Worm (Caenorhabditis elegans): Measurements from ENCODE around the gene oac-59.
"Not testable (repeated sequence)": the region's sequence is repeated elsewhere in the genome, so short reads cannot be mapped to it uniquely, and the experiment has no call there.

oac-59 gene

DNA sequence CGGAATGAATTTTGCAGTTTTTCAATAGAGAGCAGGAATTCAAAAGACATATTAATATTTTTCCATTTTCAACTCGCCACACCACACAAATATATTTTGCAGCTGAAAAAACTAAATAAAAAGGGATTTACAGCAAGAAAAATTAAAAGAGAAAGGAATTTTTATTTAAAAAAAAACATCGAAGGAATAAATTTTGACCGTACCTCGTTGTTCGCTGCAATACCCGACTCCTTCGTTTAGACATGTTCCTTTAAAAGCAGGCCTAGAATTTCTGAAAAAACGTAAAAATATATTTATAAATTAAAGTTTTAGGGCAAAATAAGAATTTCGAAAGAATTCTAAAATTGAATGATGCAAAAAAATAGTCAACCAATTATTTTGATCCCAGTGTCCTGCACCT, 34.7 kb upstream of the oac-59 start, which contains the start of gene F19B6.1:
TSS of gene F19B6.1 (minus strand) at position 278 of the 400 bp plus-strand sequence.
- no peak for TF ChIP-seq nhr-12 (tag; optimal IDR thresholded peaks at IDR 0.05)
- TF ChIP-seq unc-120 (tag; optimal IDR thresholded peaks at IDR 0.05; ENCODE audit: poor library complexity, severe bottlenecking): no peak
- TF ChIP-seq ham-2 (GFP tag; optimal IDR thresholded peaks at IDR 0.05): no peak
- TF ChIP-seq unc-39 (tag; optimal IDR thresholded peaks at IDR 0.05): no peak
- TF ChIP-seq drap-1 (GFP tag; optimal IDR thresholded peaks at IDR 0.05): no peak
- no peak for TF ChIP-seq ceh-39 (tag; optimal IDR thresholded peaks at IDR 0.05)
- no peak for TF ChIP-seq nhr-28 (tag; optimal IDR thresholded peaks at IDR 0.05)

DNA sequence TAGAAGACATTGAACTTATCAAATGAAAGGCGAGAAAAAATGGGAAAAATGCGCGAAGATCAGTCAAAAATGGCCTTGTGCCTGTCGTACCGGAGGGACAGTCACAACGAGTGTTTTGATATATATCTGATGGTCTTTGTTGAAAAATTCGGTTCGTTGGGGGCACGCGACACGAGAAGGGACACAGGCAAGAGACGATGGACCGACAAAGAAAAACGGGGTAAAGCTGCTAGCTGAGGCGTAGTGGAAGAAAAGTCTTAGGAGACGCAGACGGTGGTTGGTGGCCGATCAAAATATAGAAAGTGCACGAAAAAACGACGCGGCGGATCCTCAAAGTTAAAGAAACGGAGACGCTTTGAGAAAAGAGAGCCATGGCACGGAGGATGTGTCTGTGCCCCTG, 34.2 kb upstream of the oac-59 start:
- no peak for TF ChIP-seq mab-5 (tag; optimal IDR thresholded peaks at IDR 0.05)
- TF ChIP-seq nhr-12 (tag; optimal IDR thresholded peaks at IDR 0.05): no peak
- TF ChIP-seq elt-1 (tag; optimal IDR thresholded peaks at IDR 0.05; ENCODE audit: borderline replicate concordance, insufficient read depth): no peak
- no peak for TF ChIP-seq pha-4 (tag; optimal IDR thresholded peaks at IDR 0.05)
- no peak for TF ChIP-seq mep-1 (tag; optimal IDR thresholded peaks at IDR 0.05)
- no peak for TF ChIP-seq blmp-1 (tag; optimal IDR thresholded peaks at IDR 0.05)
- TF ChIP-seq nhr-28 (tag; optimal IDR thresholded peaks at IDR 0.05): no peak
- TF ChIP-seq ztf-11 (tag; optimal IDR thresholded peaks at IDR 0.05): no peak
- no peak for TF ChIP-seq ham-2 (GFP tag; optimal IDR thresholded peaks at IDR 0.05)
- no peak for TF ChIP-seq cnd-1 (tag; optimal IDR thresholded peaks at IDR 0.05)
- TF ChIP-seq ces-1 (GFP tag; optimal IDR thresholded peaks at IDR 0.05): no peak
- no peak for TF ChIP-seq hlh-1 (tag; optimal IDR thresholded peaks at IDR 0.05)
- no peak for TF ChIP-seq flh-1 (GFP tag; optimal IDR thresholded peaks at IDR 0.05)
- TF ChIP-seq nhr-76 (tag; optimal IDR thresholded peaks at IDR 0.05): no peak
- TF ChIP-seq nhr-2 (tag; optimal IDR thresholded peaks at IDR 0.05): no peak
- TF ChIP-seq mls-2 (tag; optimal IDR thresholded peaks at IDR 0.05): no peak

DNA sequence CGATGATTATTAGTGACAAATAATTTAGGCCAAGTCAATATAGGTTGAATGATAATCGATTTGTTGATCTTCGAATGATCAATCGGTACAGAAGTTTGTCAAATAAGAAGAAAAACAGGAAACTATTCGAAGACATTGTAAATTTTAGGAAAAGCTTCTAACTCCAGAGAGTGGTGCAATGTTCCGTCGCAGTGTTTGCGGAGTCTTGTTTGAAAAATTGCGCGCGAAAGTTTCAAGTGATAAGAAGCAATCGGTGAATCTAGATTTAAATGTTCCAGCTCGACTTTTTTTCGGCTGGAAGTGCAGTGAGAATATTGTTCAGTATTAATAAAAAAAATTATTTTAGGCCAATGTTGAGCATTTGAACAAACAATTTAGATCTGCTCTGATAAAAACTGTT, 33.6 kb upstream of the oac-59 start:
- TF ChIP-seq ces-1 (GFP tag; optimal IDR thresholded peaks at IDR 0.05) (no peak), hlh-1 (tag; optimal IDR thresholded peaks at IDR 0.05) (no peak), M03D4.4 (tag; optimal IDR thresholded peaks at IDR 0.05) (no peak)

DNA sequence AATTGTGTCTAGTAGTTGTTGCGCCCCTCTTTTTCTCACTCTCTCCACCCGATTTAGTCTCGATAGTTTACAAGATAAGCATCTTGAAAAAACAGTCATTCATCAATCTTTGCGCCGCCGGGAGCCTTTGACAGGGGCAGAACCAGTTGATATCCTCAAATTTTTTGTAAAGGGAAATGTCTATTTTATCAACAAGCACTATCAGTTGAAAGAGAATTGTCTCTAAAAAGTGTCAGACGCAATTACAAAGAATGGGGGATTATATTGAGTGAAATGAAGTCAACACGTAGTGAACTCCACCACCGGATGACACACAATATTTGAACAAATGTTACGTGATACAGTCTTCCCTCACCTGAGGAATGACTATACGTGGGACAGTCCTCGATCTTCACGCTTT, 33.1 kb upstream of the oac-59 start:
- TF ChIP-seq nhr-28 (tag; optimal IDR thresholded peaks at IDR 0.05) (no peak), hlh-1 (tag; optimal IDR thresholded peaks at IDR 0.05) (no peak), nhr-12 (tag; optimal IDR thresholded peaks at IDR 0.05) (no peak), sptf-1 (tag; optimal IDR thresholded peaks at IDR 0.05) (no peak), mls-2 (tag; optimal IDR thresholded peaks at IDR 0.05) (no peak), snpc-4 (tag; optimal IDR thresholded peaks at IDR 0.05) (no peak), tbx-8 (GFP tag; optimal IDR thresholded peaks at IDR 0.05) (no peak), unc-39 (tag; optimal IDR thresholded peaks at IDR 0.05) (no peak), mep-1 (tag; optimal IDR thresholded peaks at IDR 0.05) (no peak), ceh-39 (tag; optimal IDR thresholded peaks at IDR 0.05) (no peak), unc-62 (GFP tag; optimal IDR thresholded peaks at IDR 0.05) (no peak), M03D4.4 (tag; optimal IDR thresholded peaks at IDR 0.05) (no peak), ceh-83 (GFP tag; optimal IDR thresholded peaks at IDR 0.05) (no peak), zip-8 (tag; optimal IDR thresholded peaks at IDR 0.05) (no peak), nhr-237 (tag; optimal IDR thresholded peaks at IDR 0.05) (no peak)

DNA sequence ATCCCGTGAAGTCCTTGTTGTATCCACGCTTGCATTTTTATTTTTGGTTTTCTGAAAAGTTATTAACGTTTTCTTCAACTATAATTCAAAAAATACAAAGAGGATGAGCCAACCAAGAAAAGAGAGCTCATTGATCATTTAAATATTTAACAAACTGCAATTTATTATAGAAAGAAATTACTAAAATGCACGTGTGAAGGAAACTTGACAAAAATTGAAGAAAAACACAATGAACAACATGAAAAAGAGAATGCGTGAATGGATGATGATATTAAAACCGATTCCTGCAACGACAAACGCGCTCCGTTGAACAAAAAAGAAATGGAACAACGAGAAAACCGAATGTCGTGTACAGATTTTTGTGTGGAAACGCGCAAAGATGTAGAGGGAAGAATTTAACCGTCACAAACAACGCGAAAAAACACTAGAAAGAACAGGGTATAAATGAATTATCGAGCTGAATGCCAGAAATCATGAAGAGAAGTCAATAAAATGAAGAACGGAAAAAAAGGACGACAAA, 29.8 kb upstream of the oac-59 start, which contains the start of gene ufd-1:
TSS of gene ufd-1 (minus strand) at position 51 of the 520 bp plus-strand sequence.
- TF ChIP-seq mls-2 (tag; optimal IDR thresholded peaks at IDR 0.05): no peak
- TF ChIP-seq mep-1 (tag; optimal IDR thresholded peaks at IDR 0.05): peak; percentile 8
- TF ChIP-seq nhr-28 (tag; optimal IDR thresholded peaks at IDR 0.05): no peak
- no peak for TF ChIP-seq tbx-8 (GFP tag; optimal IDR thresholded peaks at IDR 0.05)

DNA sequence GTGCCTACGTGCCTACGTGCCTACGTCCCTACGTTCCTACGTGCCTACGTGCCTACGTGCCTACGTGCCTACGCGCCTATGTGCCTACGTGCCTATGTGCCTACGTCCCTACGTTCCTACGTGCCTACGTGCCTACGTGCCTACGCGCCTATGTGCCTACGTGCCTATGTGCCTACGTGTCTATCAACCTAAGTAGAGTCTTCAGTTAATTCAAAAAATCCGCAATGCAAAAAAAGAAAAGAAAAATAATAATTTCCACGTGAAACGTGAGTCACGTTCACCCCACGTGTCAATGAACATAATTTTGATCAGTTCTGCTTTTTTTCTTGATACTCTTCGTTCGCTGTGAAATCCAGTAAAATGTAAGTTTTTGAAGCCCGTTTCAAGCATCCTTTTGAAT, 25.9 kb upstream of the oac-59 start, which contains the start of gene F19B6.3:
TSS of gene F19B6.3 (plus strand) at position 301 of the 400 bp plus-strand sequence.
- TF ChIP-seq flh-1 (GFP tag; optimal IDR thresholded peaks at IDR 0.05); unc-62 (GFP tag; optimal IDR thresholded peaks at IDR 0.05); blmp-1 (tag; optimal IDR thresholded peaks at IDR 0.05): not testable (repeated sequence)

All from whole organism, mixed stage, embryonic.